Worm (Caenorhabditis elegans): ENCODE measurements around the gene F54G2.1.

DNA sequence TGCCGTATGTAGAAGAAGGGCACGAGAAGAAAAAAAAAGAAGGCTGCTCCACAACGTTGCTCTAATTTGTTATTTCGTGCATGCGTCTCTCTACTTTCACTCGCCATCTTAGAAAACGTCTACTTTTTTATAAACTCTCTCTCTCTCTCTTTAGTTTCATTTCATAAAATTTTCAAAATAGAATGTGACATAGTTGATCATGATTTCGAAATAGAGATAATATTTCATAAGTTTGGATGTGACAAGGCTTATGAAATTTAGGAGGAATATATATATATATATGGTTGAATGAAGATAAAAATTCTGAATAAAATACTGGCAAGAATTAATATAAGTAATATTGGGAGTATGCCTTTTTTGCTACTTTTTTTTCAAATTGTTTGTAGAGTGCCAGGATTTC, 23.1 kb downstream of the F54G2.1 start:
- TF ChIP-seq ref-1 (GFP tag; conservative IDR thresholded peaks at IDR 0.05) = no peak
- no peak for TF ChIP-seq tab-1 (GFP tag; IDR thresholded peaks at IDR 0.05)
- no peak for TF ChIP-seq cog-1 (tag; optimal IDR thresholded peaks at IDR 0.05)
- TF ChIP-seq ztf-29 (GFP tag; IDR thresholded peaks at IDR 0.05) = no peak
- TF ChIP-seq klf-2 (GFP tag; conservative IDR thresholded peaks at IDR 0.05) = no peak
- no peak for TF ChIP-seq ztf-23 (GFP tag; IDR thresholded peaks at IDR 0.05)
- no peak for TF ChIP-seq T22C8.4 (GFP tag; IDR thresholded peaks at IDR 0.05)
- no peak for TF ChIP-seq flt-1 (GFP tag; IDR thresholded peaks at IDR 0.05)

Measured in whole organism, midembryonic.